Worm (Caenorhabditis elegans) whole organism, midembryonic: ENCODE data around the gene gars-1.
A peak's percentile ranks its signal among the peaks of the same experiment; 100 is the strongest.

Source experiments
- T22C8.4 ChIP-seq: fragments of 200-800 bp; sonication (Bioruptor generic); IDR thresholded peaks from 2 replicates; pipeline ENCODE4 v1.3.6; 2022; ENCODE audit warnings: missing genetic modification characterization, missing compliant biosample characterization
- cog-1 ChIP-seq: sonication (generic microtip); optimal IDR thresholded peaks from 2 replicates; lab custom pipeline; 2016; ENCODE audit warnings: missing genetic modification characterization, missing compliant biosample characterization
- flt-1 ChIP-seq: fragments of 200-800 bp; sonication (Bioruptor generic); IDR thresholded peaks from 2 replicates; pipeline ENCODE4 v1.3.6; 2022; ENCODE audit warnings: missing genetic modification characterization, missing compliant biosample characterization
- klf-2 ChIP-seq: fragments of 200-800 bp; sonication (Bioruptor generic); conservative IDR thresholded peaks from 2 replicates; pipeline ENCODE4 v1.3.6; 2022; ENCODE audit warnings: missing genetic modification reagents, missing genetic modification characterization, missing compliant biosample characterization
- med-1 ChIP-seq: sonication (generic microtip); optimal IDR thresholded peaks from 2 replicates; lab custom pipeline; 2017; ENCODE audit warnings: missing genetic modification characterization, mild to moderate bottlenecking, missing compliant biosample characterization, antibody characterized with exemption, missing genetic modification reagents; ENCODE audit not compliant: insufficient read depth
- ref-1 ChIP-seq: fragments of 200-800 bp; sonication (Bioruptor generic); conservative IDR thresholded peaks from 2 replicates; pipeline ENCODE4 v1.3.6; 2022; ENCODE audit warnings: missing genetic modification reagents, missing genetic modification characterization, missing compliant biosample characterization
- tab-1 ChIP-seq: fragments of 200-800 bp; sonication (Bioruptor generic); IDR thresholded peaks from 2 replicates; pipeline ENCODE4 v1.3.6; 2022; ENCODE audit warnings: missing genetic modification characterization, missing compliant biosample characterization
- ztf-23 ChIP-seq: fragments of 200-800 bp; sonication (Bioruptor generic); IDR thresholded peaks from 2 replicates; pipeline ENCODE4 v1.3.6; 2022; ENCODE audit warnings: missing genetic modification reagents, missing genetic modification characterization, missing compliant biosample characterization
- ztf-29 ChIP-seq: fragments of 200-800 bp; sonication (Bioruptor generic); IDR thresholded peaks from 2 replicates; pipeline ENCODE4 v1.3.6; 2022; ENCODE audit warnings: missing genetic modification reagents, missing genetic modification characterization, missing compliant biosample characterization

The gars-1 gene

ce11 chrIII:5146749-5147148 lies 16.7 kb downstream of the gars-1 start:
- TF ChIP-seq flt-1 (GFP tag; lab: Robert Waterston, UW), result no peak
- no peak for TF ChIP-seq med-1 (GFP tag; lab: Kevin White, UChicago)
- TF ChIP-seq cog-1 (tag; lab: Kevin White, UChicago), result no peak
- no peak for TF ChIP-seq T22C8.4
- no peak for TF ChIP-seq ztf-29 (GFP tag; lab: Robert Waterston, UW)
- no peak for TF ChIP-seq ztf-23 (GFP tag; lab: Robert Waterston, UW)
- no peak for TF ChIP-seq klf-2 (GFP tag; lab: Robert Waterston, UW)
- no peak for TF ChIP-seq ref-1 (GFP tag; lab: Robert Waterston, UW)
- no peak for TF ChIP-seq tab-1 (GFP tag; lab: Robert Waterston, UW)

- TF ChIP-seq klf-2 (GFP tag; lab: Robert Waterston, UW) (no peak), cog-1 (tag; lab: Kevin White, UChicago) (no peak), ref-1 (GFP tag; lab: Robert Waterston, UW) (no peak), med-1 (GFP tag; lab: Kevin White, UChicago) (no peak), ztf-29 (GFP tag; lab: Robert Waterston, UW) (no peak), tab-1 (GFP tag; lab: Robert Waterston, UW) (no peak), T22C8.4 (no peak), flt-1 (GFP tag; lab: Robert Waterston, UW) (no peak), ztf-23 (GFP tag; lab: Robert Waterston, UW) (no peak)
Observed at ce11 chrIII:5145874-5146273, 17.6 kb downstream of the gars-1 start.

DNA sequence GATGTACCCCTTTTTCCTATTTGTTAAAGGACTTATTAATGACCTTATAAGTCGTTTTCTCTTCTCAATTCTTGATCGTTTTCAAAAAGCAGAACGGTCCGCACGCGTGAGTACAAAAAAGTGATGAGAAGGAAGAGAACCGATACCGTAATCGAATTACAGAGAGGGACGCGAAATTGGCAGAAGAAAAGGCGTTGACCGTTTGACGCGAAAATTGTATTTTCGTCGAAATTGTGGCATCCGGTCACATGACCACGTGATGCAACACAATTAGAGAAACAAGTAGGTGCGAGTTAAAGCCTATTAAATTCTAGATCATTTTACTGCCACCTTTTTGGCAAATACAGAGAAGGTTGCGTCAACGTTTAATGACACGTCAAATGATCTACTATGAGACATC lies 19.3 kb downstream of the gars-1 start:
- TF ChIP-seq flt-1 (GFP tag; lab: Robert Waterston, UW) (no peak), ref-1 (GFP tag; lab: Robert Waterston, UW) (no peak), ztf-23 (GFP tag; lab: Robert Waterston, UW) (no peak), tab-1 (GFP tag; lab: Robert Waterston, UW) (no peak), T22C8.4 (no peak)

DNA sequence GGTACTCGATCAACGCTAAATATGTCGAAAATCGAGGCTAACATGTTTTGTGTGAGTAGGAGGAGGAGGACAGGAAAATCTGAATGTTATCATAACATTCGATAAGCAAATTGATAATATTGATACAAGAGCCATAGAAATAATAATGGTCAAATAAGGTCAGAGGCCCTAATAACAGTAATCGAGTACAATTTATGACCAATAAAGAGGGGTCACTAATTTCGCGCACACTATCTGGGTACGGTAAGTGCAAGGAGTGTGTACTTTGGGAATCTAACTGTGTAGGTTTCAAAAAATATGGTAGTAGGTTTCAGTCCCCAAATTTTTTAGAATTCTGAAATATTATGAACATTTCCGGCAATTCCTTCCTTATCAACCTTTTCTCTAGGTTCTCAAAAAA lies 19.9 kb downstream of the gars-1 start:
- TF ChIP-seq klf-2 (GFP tag; lab: Robert Waterston, UW) (no peak), tab-1 (GFP tag; lab: Robert Waterston, UW) (no peak), cog-1 (tag; lab: Kevin White, UChicago) (no peak), ztf-29 (GFP tag; lab: Robert Waterston, UW) (no peak), ztf-23 (GFP tag; lab: Robert Waterston, UW) (no peak), med-1 (GFP tag; lab: Kevin White, UChicago) (no peak), ref-1 (GFP tag; lab: Robert Waterston, UW) (no peak), T22C8.4 (no peak), flt-1 (GFP tag; lab: Robert Waterston, UW) (no peak)

ce11 chrIII:5141935-5142334 lies 21.5 kb downstream of the gars-1 start:
- TF ChIP-seq ztf-29 (GFP tag; lab: Robert Waterston, UW) (no peak), klf-2 (GFP tag; lab: Robert Waterston, UW) (no peak), T22C8.4 (no peak), flt-1 (GFP tag; lab: Robert Waterston, UW) (no peak), cog-1 (tag; lab: Kevin White, UChicago) (no peak)

DNA sequence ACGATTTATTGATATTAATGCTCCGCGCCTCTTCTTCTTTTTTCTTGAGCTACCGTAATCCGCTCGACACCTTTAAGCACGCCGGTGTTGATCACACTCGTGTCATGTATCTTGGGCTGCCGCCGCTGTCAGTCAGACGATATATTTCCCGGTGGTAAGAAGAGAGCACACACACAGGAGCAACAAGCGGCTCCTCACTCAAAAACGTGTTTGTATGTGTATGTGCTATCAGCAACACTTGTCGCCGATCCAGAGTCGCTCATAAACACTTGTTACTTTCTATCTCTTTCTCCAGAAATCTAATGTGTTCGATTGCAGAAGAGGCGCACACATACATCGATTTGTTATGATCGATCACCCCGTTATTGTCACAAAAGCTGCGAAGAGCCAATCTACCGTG lies 22.9 kb downstream of the gars-1 start:
- no peak for TF ChIP-seq ref-1 (GFP tag; lab: Robert Waterston, UW)
- 0 out of 2 replicates have a peak, but pooled peaks have one; percentile 21 for TF ChIP-seq T22C8.4
- TF ChIP-seq flt-1 (GFP tag; lab: Robert Waterston, UW), result no peak
- no peak for TF ChIP-seq ztf-29 (GFP tag; lab: Robert Waterston, UW)
- no peak for TF ChIP-seq tab-1 (GFP tag; lab: Robert Waterston, UW)
- no peak for TF ChIP-seq klf-2 (GFP tag; lab: Robert Waterston, UW)

ce11 chrIII:5139768-5140167 lies 23.7 kb downstream of the gars-1 start:
- TF ChIP-seq cog-1 (tag; lab: Kevin White, UChicago) (no peak), tab-1 (GFP tag; lab: Robert Waterston, UW) (no peak), flt-1 (GFP tag; lab: Robert Waterston, UW) (no peak), ztf-29 (GFP tag; lab: Robert Waterston, UW) (no peak), med-1 (GFP tag; lab: Kevin White, UChicago) (no peak), klf-2 (GFP tag; lab: Robert Waterston, UW) (no peak), ref-1 (GFP tag; lab: Robert Waterston, UW) (0 out of 2 replicates have a peak, but pooled peaks have one; percentile 17), T22C8.4 (no peak)

DNA sequence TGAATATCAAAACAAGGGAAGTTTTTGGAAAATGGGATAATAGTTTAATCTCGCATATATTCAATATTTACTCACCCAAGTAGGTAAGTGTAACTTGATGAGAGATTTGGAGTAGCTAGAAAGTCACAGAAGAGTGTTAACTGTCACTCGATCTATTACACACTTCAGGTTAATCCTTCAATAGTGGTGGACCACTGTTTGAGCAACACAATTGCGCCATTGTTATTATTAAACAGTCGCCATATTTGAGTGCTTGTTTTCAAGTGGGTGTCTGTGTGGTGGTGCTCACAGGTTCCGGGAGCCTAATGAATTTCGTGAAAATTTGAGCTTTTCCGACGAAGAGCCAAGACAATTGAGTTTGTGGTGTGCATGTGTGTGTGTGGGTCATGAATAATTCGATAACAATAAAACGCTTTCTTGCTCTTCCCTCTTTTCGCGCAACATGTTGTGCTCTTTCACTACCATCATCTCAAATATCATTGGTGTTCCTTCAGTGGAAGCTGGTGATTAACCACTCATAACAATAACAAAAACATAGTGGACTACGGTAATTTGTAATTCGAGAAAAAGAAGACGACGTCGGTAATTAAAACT lies 24.4 kb downstream of the gars-1 start:
- TF ChIP-seq T22C8.4 (no peak), med-1 (GFP tag; lab: Kevin White, UChicago) (no peak), cog-1 (tag; lab: Kevin White, UChicago) (no peak), ref-1 (GFP tag; lab: Robert Waterston, UW) (no peak), flt-1 (GFP tag; lab: Robert Waterston, UW) (no peak), tab-1 (GFP tag; lab: Robert Waterston, UW) (no peak), ztf-29 (GFP tag; lab: Robert Waterston, UW) (no peak)

- TF ChIP-seq ref-1 (GFP tag; lab: Robert Waterston, UW) (no peak), cog-1 (tag; lab: Kevin White, UChicago) (no peak), ztf-29 (GFP tag; lab: Robert Waterston, UW) (no peak), med-1 (GFP tag; lab: Kevin White, UChicago) (no peak), tab-1 (GFP tag; lab: Robert Waterston, UW) (no peak), T22C8.4 (no peak), flt-1 (GFP tag; lab: Robert Waterston, UW) (no peak), ztf-23 (GFP tag; lab: Robert Waterston, UW) (no peak), klf-2 (GFP tag; lab: Robert Waterston, UW) (no peak)
Observed at ce11 chrIII:5137685-5138084, 25.7 kb downstream of the gars-1 start.
